Worm (Caenorhabditis elegans): ENCODE measurements around the gene C25G4.2.

Gene C25G4.2

DNA sequence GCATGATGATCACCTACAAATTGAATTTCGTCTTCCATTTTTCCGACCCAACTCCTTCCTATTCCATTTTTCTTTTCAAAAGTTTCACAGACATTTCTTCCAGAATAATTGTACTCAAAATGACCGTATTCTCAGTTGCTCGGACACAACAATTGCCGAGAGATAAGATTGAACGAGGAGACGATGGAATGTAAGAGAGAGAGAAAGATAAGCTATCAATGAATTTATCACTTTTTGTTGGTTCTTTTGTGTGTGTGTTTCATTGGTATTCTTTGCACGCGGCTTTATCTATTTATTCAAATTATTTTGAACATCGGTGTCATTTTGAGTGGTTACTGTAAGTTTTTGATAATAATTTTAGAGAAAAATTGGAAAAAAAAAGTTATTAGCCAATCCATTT lies 23.4 kb downstream of the C25G4.2 start, which contains the start of gene ugt-65:
ugt-65 (plus strand) TSS at position 229 of the 400 bp plus-strand sequence.
- TF ChIP-seq lin-14 (GFP tag; optimal IDR thresholded peaks at IDR 0.05) (peak; percentile 38), elt-2 (tag; optimal IDR thresholded peaks at IDR 0.05) (peak; percentile 85), lsy-2 (tag; optimal IDR thresholded peaks at IDR 0.05) (no peak), efl-1 (optimal IDR thresholded peaks at IDR 0.05) (no peak), efl-1 (GFP tag; optimal IDR thresholded peaks at IDR 0.05 in 1 of 2) (peak in 1 of 2 experiments; percentile 90)

DNA sequence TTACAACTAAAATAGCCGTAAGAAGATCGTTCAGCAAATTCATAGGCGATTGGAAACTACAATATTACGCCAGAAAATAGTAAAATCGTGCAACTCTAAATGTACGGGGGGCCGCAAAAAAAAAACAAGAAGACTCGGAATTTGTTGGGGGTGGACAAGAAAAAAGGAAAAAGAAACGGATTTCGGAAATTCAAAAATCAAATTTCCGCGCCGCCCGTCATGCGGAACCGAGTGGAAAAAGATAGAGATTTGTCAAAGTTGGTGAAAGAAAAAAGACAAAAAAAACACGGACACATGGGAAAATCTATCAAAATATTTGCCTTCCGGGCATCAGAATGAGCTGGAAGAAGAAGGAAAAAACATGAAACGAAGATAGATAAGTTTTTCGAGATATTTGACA lies 24.5 kb downstream of the C25G4.2 start:
- TF ChIP-seq pax-3 (tag; optimal IDR thresholded peaks at IDR 0.05): no peak
- peak; percentile 74 for TF ChIP-seq lin-14 (GFP tag; optimal IDR thresholded peaks at IDR 0.05)
- TF ChIP-seq ces-1 (GFP tag; optimal IDR thresholded peaks at IDR 0.05): no peak
- no peak for TF ChIP-seq pqm-1 (tag; optimal IDR thresholded peaks at IDR 0.05)
- peak; percentile 74 for TF ChIP-seq fkh-10 (GFP tag; optimal IDR thresholded peaks at IDR 0.05)
- no peak for TF ChIP-seq egl-27 (tag; optimal IDR thresholded peaks at IDR 0.05)
- TF ChIP-seq mab-9 (GFP tag; IDR thresholded peaks at IDR 0.05): no peak

DNA sequence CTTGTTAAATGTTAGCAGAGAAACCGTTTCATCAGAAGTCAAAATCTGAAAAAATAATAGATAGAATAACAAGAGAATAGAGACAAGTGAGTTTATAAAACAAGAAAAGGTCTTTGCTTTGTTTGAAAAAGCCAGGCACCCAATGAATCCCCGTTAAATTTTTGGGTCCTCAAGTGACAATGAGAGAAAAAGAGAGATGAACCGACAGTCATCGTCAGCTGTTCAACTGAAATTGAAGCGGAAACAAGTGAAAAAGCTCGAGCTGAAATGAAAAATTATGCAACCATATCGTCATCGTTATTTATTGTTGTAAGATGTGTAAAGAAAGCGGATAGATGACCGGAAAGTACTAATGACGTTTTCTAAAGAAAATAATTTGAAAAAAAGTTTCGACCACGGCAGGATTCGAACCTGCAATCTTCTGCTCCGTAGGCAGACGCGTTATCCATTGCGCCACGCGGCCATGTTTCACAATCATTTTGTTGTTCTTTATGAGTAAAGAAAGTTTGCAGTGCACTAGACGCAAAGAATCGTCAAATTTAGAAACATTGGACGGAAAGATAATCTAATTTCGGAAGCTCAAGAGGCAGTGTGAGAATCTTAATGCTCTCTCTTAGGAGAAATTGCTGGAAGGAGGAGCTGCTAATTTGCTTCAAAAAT lies 26.2 kb downstream of the C25G4.2 start, which contains the start of gene F08G5.3:
F08G5.3 (minus strand) TSS at position 51 of the 660 bp plus-strand sequence.
- TF ChIP-seq lin-15B (tag; optimal IDR thresholded peaks at IDR 0.05) (no peak), sptf-1 (tag; optimal IDR thresholded peaks at IDR 0.05) (no peak), mep-1 (tag; optimal IDR thresholded peaks at IDR 0.05) (peak; percentile 21), nhr-19 (GFP tag; conservative IDR thresholded peaks at IDR 0.05) (peak; percentile 22; the same call in 1 of the 2 replicates), pag-3 (tag; optimal IDR thresholded peaks at IDR 0.05; ENCODE audit: borderline replicate concordance, insufficient read depth) (no peak), ceh-88 (GFP tag; IDR thresholded peaks at IDR 0.05) (no peak), zag-1 (tag; optimal IDR thresholded peaks at IDR 0.05) (no peak), fos-1 (tag; optimal IDR thresholded peaks at IDR 0.05) (no peak), lsy-2 (tag; optimal IDR thresholded peaks at IDR 0.05) (peak; percentile 30 to 62), irx-1 (tag; optimal IDR thresholded peaks at IDR 0.05) (no peak), aly-2 (tag; optimal IDR thresholded peaks at IDR 0.05) (no peak), nhr-47 (tag; optimal IDR thresholded peaks at IDR 0.05) (peak; percentile 49), ceh-82 (tag; optimal IDR thresholded peaks at IDR 0.05) (peak in 1 of 3 experiments; percentile 8), unc-62 (GFP tag; optimal IDR thresholded peaks at IDR 0.05) (no peak), isw-1 (GFP tag; IDR thresholded peaks at IDR 0.05) (no peak), nhr-85 (tag) (peak; percentile 72), egl-13 (tag; optimal IDR thresholded peaks at IDR 0.05) (no peak), nhr-84 (tag; optimal IDR thresholded peaks at IDR 0.05) (no peak), lin-13 (GFP tag; optimal IDR thresholded peaks at IDR 0.05) (no peak), nhr-20 (tag; optimal IDR thresholded peaks at IDR 0.05) (peak; percentile 50), unc-86 (tag; optimal IDR thresholded peaks at IDR 0.05) (no peak), efl-3 (GFP tag; optimal IDR thresholded peaks at IDR 0.05) (no peak), mef-2 (tag; optimal IDR thresholded peaks at IDR 0.05) (peak; percentile 4), ets-5 (GFP tag; IDR thresholded peaks at IDR 0.05) (no peak), sox-4 (tag; optimal IDR thresholded peaks at IDR 0.05) (no peak), pax-3 (tag; optimal IDR thresholded peaks at IDR 0.05) (no peak), C04F5.9 (tag; optimal IDR thresholded peaks at IDR 0.05) (no peak), nhr-11 (tag; optimal IDR thresholded peaks at IDR 0.05) (no peak), grh-1 (GFP tag; IDR thresholded peaks at IDR 0.05) (no peak), snpc-4 (tag; optimal IDR thresholded peaks at IDR 0.05) (no peak), swsn-7 (tag; optimal IDR thresholded peaks at IDR 0.05) (peak; percentile 34), elt-2 (tag; optimal IDR thresholded peaks at IDR 0.05) (peak; percentile 30), lin-35 (GFP tag; optimal IDR thresholded peaks at IDR 0.05) (peak; percentile 25 to 69), dsc-1 (tag; optimal IDR thresholded peaks at IDR 0.05) (peak; percentile 56), blmp-1 (tag; optimal IDR thresholded peaks at IDR 0.05) (no peak), nhr-90 (tag; optimal IDR thresholded peaks at IDR 0.05; ENCODE audit: poor library complexity) (peak; percentile 57), rnt-1 (tag; optimal IDR thresholded peaks at IDR 0.05) (peak; percentile 4), nhr-237 (tag; optimal IDR thresholded peaks at IDR 0.05) (no peak), nhr-71 (tag; optimal IDR thresholded peaks at IDR 0.05) (peak; percentile 65), nhr-77 (tag; optimal IDR thresholded peaks at IDR 0.05) (peak; percentile 28), lin-14 (GFP tag; optimal IDR thresholded peaks at IDR 0.05) (peak; percentile 62)

All from whole organism, L1 larva.